Fruit fly (Drosophila melanogaster) whole organism, embryonic: Measurements from ENCODE around the gene CG6000.

Source experiments
- Ada2b ChIP-seq: fragments of 200-800 bp; sonication (Bioruptor generic); IDR thresholded peaks from 2 replicates; pipeline ENCODE4 v1.3.6; 2022; ENCODE audit warnings: missing biosample characterization, missing genetic modification characterization
- CG12659 ChIP-seq: fragments of 200-800 bp; sonication (Bioruptor generic); optimal IDR thresholded peaks from 3 replicates; lab custom pipeline; 2017; ENCODE audit warnings: mild to moderate bottlenecking, missing biosample characterization, missing genetic modification reagents, missing genetic modification characterization
- CG12769 ChIP-seq: fragments of 200-800 bp; sonication (Bioruptor generic); optimal IDR thresholded peaks from 2 replicates; lab custom pipeline; 2019; ENCODE audit warnings: missing biosample characterization, mild to moderate bottlenecking, missing genetic modification characterization, moderate library complexity
- CG15269 ChIP-seq: fragments of 200-800 bp; sonication (Bioruptor generic); optimal IDR thresholded peaks from 2 replicates; lab custom pipeline; 2018; ENCODE audit warnings: missing biosample characterization, mild to moderate bottlenecking, missing genetic modification characterization, moderate library complexity
- CG16815 ChIP-seq: fragments of 200-800 bp; sonication (Bioruptor generic); optimal IDR thresholded peaks from 3 replicates; lab custom pipeline; 2017; ENCODE audit warnings: missing biosample characterization, mild to moderate bottlenecking, missing genetic modification characterization
- CG17359 ChIP-seq: fragments of 200-800 bp; sonication (Bioruptor generic); optimal IDR thresholded peaks from 3 replicates; lab custom pipeline; 2018; ENCODE audit warnings: missing biosample characterization, mild to moderate bottlenecking, missing genetic modification characterization, moderate library complexity
- CG1792 ChIP-seq: fragments of 200-800 bp; sonication (Bioruptor generic); optimal IDR thresholded peaks from 2 replicates; lab custom pipeline; 2016; ENCODE audit warnings: missing biosample characterization, missing genetic modification characterization
- CG30403 ChIP-seq: fragments of 200-800 bp; sonication (Bioruptor generic); optimal IDR thresholded peaks from 3 replicates; lab custom pipeline; 2016; ENCODE audit warnings: missing biosample characterization, missing genetic modification characterization
- CG31365 ChIP-seq: fragments of 200-800 bp; sonication (Bioruptor generic); optimal IDR thresholded peaks from 2 replicates; lab custom pipeline; 2018; ENCODE audit warnings: missing biosample characterization, mild to moderate bottlenecking, missing genetic modification characterization
- CG31388 ChIP-seq: fragments of 200-800 bp; sonication (Bioruptor generic); optimal IDR thresholded peaks from 2 replicates; lab custom pipeline; 2016; ENCODE audit warnings: missing biosample characterization, missing genetic modification characterization
- CG32772 ChIP-seq: fragments of 200-800 bp; sonication (Bioruptor generic); IDR thresholded peaks from 2 replicates; pipeline ENCODE4 v1.3.6; 2022; ENCODE audit warnings: missing biosample characterization, missing genetic modification characterization
- CG34376 ChIP-seq: fragments of 200-800 bp; sonication (Bioruptor generic); optimal IDR thresholded peaks from 2 replicates; lab custom pipeline; 2018; ENCODE audit warnings: missing biosample characterization, mild to moderate bottlenecking, missing genetic modification characterization
- CG3726 ChIP-seq: fragments of 200-800 bp; sonication (Bioruptor generic); IDR thresholded peaks from 3 replicates; pipeline ENCODE4, ENCODE4 v1.3.6; 2022; ENCODE audit warnings: missing biosample characterization, missing genetic modification characterization
- CG4820 ChIP-seq: fragments of 200-800 bp; sonication (Bioruptor generic); optimal IDR thresholded peaks from 3 replicates; lab custom pipeline; 2016; ENCODE audit warnings: missing biosample characterization, missing genetic modification characterization
- CG7372 ChIP-seq: fragments of 200-800 bp; sonication (Bioruptor generic); IDR thresholded peaks from 2 replicates; pipeline ENCODE4 v1.3.6; 2022; ENCODE audit warnings: missing biosample characterization, missing genetic modification characterization
- CG7786 ChIP-seq: fragments of 200-800 bp; sonication (Bioruptor generic); optimal IDR thresholded peaks from 2 replicates; lab custom pipeline; 2016; ENCODE audit warnings: missing biosample characterization, missing genetic modification characterization
- CG7839 ChIP-seq: fragments of 200-800 bp; sonication (Bioruptor generic); optimal IDR thresholded peaks from 3 replicates; lab custom pipeline; 2018; ENCODE audit warnings: missing biosample characterization, mild to moderate bottlenecking, missing genetic modification characterization, moderate library complexity
- CG8478 ChIP-seq: fragments of >200 bp; optimal IDR thresholded peaks from 2 replicates; lab custom pipeline; 2018
- Dad ChIP-seq: fragments of 200-800 bp; sonication (Bioruptor generic); optimal IDR thresholded peaks from 3 replicates; lab custom pipeline; 2016; ENCODE audit warnings: missing biosample characterization, missing genetic modification characterization
- E2f1 ChIP-seq: fragments of 200-800 bp; sonication (Bioruptor generic); IDR thresholded peaks from 2 replicates; pipeline ENCODE4 v1.3.6; 2022; ENCODE audit warnings: missing biosample characterization, missing genetic modification characterization
- Hmr ChIP-seq: fragments of 200-800 bp; sonication (Bioruptor generic); optimal IDR thresholded peaks from 3 replicates; lab custom pipeline; 2017; ENCODE audit warnings: mild to moderate bottlenecking, missing biosample characterization, missing genetic modification reagents, missing genetic modification characterization
- Lpt ChIP-seq: fragments of >200 bp; optimal IDR thresholded peaks from 2 replicates; lab custom pipeline; 2018; ENCODE audit warnings: missing biosample characterization, missing genetic modification characterization
- MESR4 ChIP-seq: fragments of 200-800 bp; sonication (Bioruptor generic); optimal IDR thresholded peaks from 2 replicates; lab custom pipeline; 2018; ENCODE audit warnings: missing biosample characterization, mild to moderate bottlenecking, missing genetic modification characterization, moderate library complexity
- Max ChIP-seq: fragments of 200-800 bp; sonication (Bioruptor generic); optimal IDR thresholded peaks from 2 replicates; lab custom pipeline; 2016; ENCODE audit warnings: missing biosample characterization, mild to moderate bottlenecking, missing genetic modification characterization
- NC2α ChIP-seq: fragments of 200-800 bp; sonication (Bioruptor generic); optimal IDR thresholded peaks from 2 replicates; lab custom pipeline; 2016; ENCODE audit warnings: missing biosample characterization, missing genetic modification characterization
- NfI ChIP-seq: fragments of 200-800 bp; sonication (Bioruptor generic); optimal IDR thresholded peaks from 3 replicates; lab custom pipeline; 2018; ENCODE audit warnings: missing biosample characterization, mild to moderate bottlenecking, missing genetic modification characterization, moderate library complexity
- Spps ChIP-seq: fragments of 200-800 bp; sonication (Bioruptor generic); optimal IDR thresholded peaks from 2 replicates; lab custom pipeline; 2018; ENCODE audit warnings: missing biosample characterization, mild to moderate bottlenecking, missing genetic modification characterization
- amos ChIP-seq: fragments of 200-800 bp; sonication (Bioruptor generic); IDR thresholded peaks from 2 replicates; pipeline ENCODE4 v1.3.6; 2022; ENCODE audit warnings: missing biosample characterization, missing genetic modification characterization; ENCODE audit not compliant: partially characterized antibody
- bcd ChIP-seq: fragments of 200-800 bp; sonication (Bioruptor generic); optimal IDR thresholded peaks from 2 replicates; lab custom pipeline; 2017; ENCODE audit warnings: missing biosample characterization, mild to moderate bottlenecking, missing genetic modification characterization
- btn ChIP-seq: fragments of 200-800 bp; sonication (Bioruptor generic); optimal IDR thresholded peaks from 2 replicates; lab custom pipeline; 2016; ENCODE audit warnings: missing biosample characterization, missing genetic modification characterization
- cad ChIP-seq: fragments of >200 bp; optimal IDR thresholded peaks from 2 replicates; lab custom pipeline; 2017; ENCODE audit warnings: missing biosample characterization, missing genetic modification characterization
- corto ChIP-seq: fragments of 200-800 bp; sonication (Bioruptor generic); optimal IDR thresholded peaks from 2 replicates; lab custom pipeline; 2016; ENCODE audit warnings: missing biosample characterization, mild to moderate bottlenecking, missing genetic modification characterization, moderate library complexity
- danr ChIP-seq: fragments of 200-800 bp; sonication (Bioruptor generic); IDR thresholded peaks from 2 replicates; pipeline ENCODE4 v1.3.6; 2022; ENCODE audit warnings: missing biosample characterization, missing genetic modification characterization
- dati ChIP-seq: fragments of 200-800 bp; sonication (Bioruptor generic); IDR thresholded peaks from 2 replicates; pipeline ENCODE4 v1.3.6; 2022; ENCODE audit warnings: missing biosample characterization, missing genetic modification characterization
- dysf ChIP-seq: fragments of 200-800 bp; sonication (Bioruptor generic); IDR thresholded peaks from 3 replicates; pipeline ENCODE4 v1.3.6; 2022; ENCODE audit warnings: missing biosample characterization, missing genetic modification characterization
- ewg ChIP-seq: fragments of 200-800 bp; sonication (Bioruptor generic); optimal IDR thresholded peaks from 3 replicates; lab custom pipeline; 2017; ENCODE audit warnings: mild to moderate bottlenecking, missing biosample characterization, missing genetic modification reagents, missing genetic modification characterization
- hbn ChIP-seq: fragments of 200-800 bp; sonication (Bioruptor generic); IDR thresholded peaks from 2 replicates; pipeline ENCODE4 v1.3.6; 2022; ENCODE audit warnings: missing biosample characterization, missing genetic modification characterization; ENCODE audit not compliant: partially characterized antibody
- mirr ChIP-seq: fragments of 200-800 bp; sonication (Bioruptor generic); optimal IDR thresholded peaks from 3 replicates; lab custom pipeline; 2018; ENCODE audit warnings: missing biosample characterization, mild to moderate bottlenecking, missing genetic modification characterization
- oc ChIP-seq: fragments of 200-800 bp; sonication (Bioruptor generic); optimal IDR thresholded peaks from 2 replicates; lab custom pipeline; 2018; ENCODE audit warnings: missing biosample characterization, mild to moderate bottlenecking, missing genetic modification characterization, moderate library complexity
- pfk ChIP-seq: fragments of 200-800 bp; sonication (Bioruptor generic); optimal IDR thresholded peaks from 2 replicates; lab custom pipeline; 2018; ENCODE audit warnings: missing biosample characterization, mild to moderate bottlenecking, missing genetic modification characterization, moderate library complexity
- repo ChIP-seq: fragments of 200-800 bp; sonication (Bioruptor generic); optimal IDR thresholded peaks from 2 replicates; lab custom pipeline; 2016; ENCODE audit warnings: missing biosample characterization, missing genetic modification characterization
- rib ChIP-seq: fragments of 200-800 bp; sonication (Bioruptor generic); IDR thresholded peaks from 2 replicates; pipeline ENCODE4 v1.3.6; 2022; ENCODE audit warnings: missing biosample characterization, missing genetic modification characterization
- row ChIP-seq: fragments of 200-800 bp; sonication (Bioruptor generic); IDR thresholded peaks from 3 replicates; pipeline ENCODE4 v1.3.6; 2022; ENCODE audit warnings: missing biosample characterization, missing genetic modification characterization
- run ChIP-seq: fragments of 200-800 bp; sonication (Bioruptor generic); optimal IDR thresholded peaks from 3 replicates; lab custom pipeline; 2018; ENCODE audit warnings: missing biosample characterization, mild to moderate bottlenecking, missing genetic modification characterization
- salm ChIP-seq: fragments of 200-800 bp; sonication (Bioruptor generic); optimal IDR thresholded peaks from 2 replicates; lab custom pipeline; 2018; ENCODE audit warnings: missing biosample characterization, mild to moderate bottlenecking, missing genetic modification characterization
- sens ChIP-seq: fragments of 200-800 bp; sonication (Bioruptor generic); peaks from one replicate; lab custom pipeline; 2016; ENCODE audit warnings: missing biosample characterization, missing genetic modification characterization
- shn ChIP-seq: fragments of 200-800 bp; sonication (Bioruptor generic); optimal IDR thresholded peaks from 3 replicates; lab custom pipeline; 2016; ENCODE audit warnings: missing biosample characterization, missing genetic modification characterization
- sisA ChIP-seq: fragments of 200-800 bp; sonication (Bioruptor generic); IDR thresholded peaks from 2 replicates; pipeline ENCODE4 v1.3.6; 2022; ENCODE audit warnings: missing biosample characterization, missing genetic modification characterization
- stwl ChIP-seq: fragments of 200-800 bp; sonication (Bioruptor generic); optimal IDR thresholded peaks from 3 replicates; lab custom pipeline; 2018; ENCODE audit warnings: missing biosample characterization, mild to moderate bottlenecking, missing genetic modification characterization, moderate library complexity
- tio ChIP-seq: fragments of 200-800 bp; sonication (Bioruptor generic); optimal IDR thresholded peaks from 2 replicates; lab custom pipeline; 2017; ENCODE audit warnings: missing biosample characterization, missing genetic modification characterization, inconsistent platforms
- toy ChIP-seq: fragments of 200-800 bp; sonication (Bioruptor generic); IDR thresholded peaks from 2 replicates; pipeline ENCODE4 v1.3.6; 2022; ENCODE audit warnings: missing biosample characterization, missing genetic modification characterization

Gene CG6000

dm6 chr3R:24006449-24007159 is 47.6 kb upstream of the CG6000 start (continued):
- TF ChIP-seq CG34376 (GFP tag; lab: Kevin White, UChicago) (peak; percentile 50), CG32772 (GFP tag; lab: Robert Waterston, UW) (0 out of 2 replicates have a peak, but pooled peaks have one; percentile 29), CG31388 (GFP tag; lab: Kevin White, UChicago) (no peak), shn (GFP tag; lab: Kevin White, UChicago) (no peak), CG7372 (GFP tag; lab: Robert Waterston, UW) (no peak), stwl (tag; lab: Kevin White, UChicago) (no peak), CG15269 (tag; lab: Kevin White, UChicago) (no peak), Dad (GFP tag; lab: Kevin White, UChicago) (no peak), MESR4 (GFP tag; lab: Kevin White, UChicago) (no peak), dysf (peak; percentile 43; the same call in 1 of the 3 replicates), amos (no peak), cad (GFP tag; lab: Kevin White, UChicago) (no peak), repo (no peak), oc (no peak), salm (no peak), rib (GFP tag; lab: Robert Waterston, UW) (no peak), CG8478 (lab: Kevin White, UChicago) (no peak), Ada2b (GFP tag; lab: Robert Waterston, UW) (no peak), CG7839 (tag; lab: Kevin White, UChicago) (peak; percentile 3), CG4820 (GFP tag; lab: Kevin White, UChicago) (no peak), mirr (GFP tag; lab: Kevin White, UChicago) (peak; percentile 46), Max (GFP tag; lab: Kevin White, UChicago) (no peak), CG12769 (tag; lab: Kevin White, UChicago) (peak; percentile 2), Lpt (GFP tag; lab: Kevin White, UChicago) (no peak), CG30403 (GFP tag; lab: Kevin White, UChicago) (no peak), row (GFP tag; lab: Robert Waterston, UW) (peak; percentile 94), CG7786 (GFP tag; lab: Kevin White, UChicago) (no peak), corto (no peak), dati (GFP tag; lab: Robert Waterston, UW) (no peak), CG17359 (tag; lab: Kevin White, UChicago) (no peak), CG12659 (peak; percentile 26), CG1792 (GFP tag; lab: Kevin White, UChicago) (no peak), E2f1 (GFP tag; lab: Robert Waterston, UW) (peak; percentile 26; the same call in 1 of the 2 replicates), bcd (GFP tag; lab: Kevin White, UChicago) (no peak), NC2α (GFP tag; lab: Kevin White, UChicago) (no peak), ewg (no peak), sens (GFP tag; lab: Kevin White, UChicago) (peak; percentile 82), toy (GFP tag; lab: Robert Waterston, UW) (no peak), NfI (GFP tag; lab: Kevin White, UChicago) (no peak), CG31365 (tag; lab: Kevin White, UChicago) (peak; percentile 20), run (no peak), tio (no peak), Spps (no peak), hbn (GFP tag; lab: Robert Waterston, UW) (no peak), danr (no peak), CG3726 (GFP tag; lab: Robert Waterston, UW) (no peak), sisA (no peak), pfk (GFP tag; lab: Kevin White, UChicago) (no peak), CG16815 (GFP tag; lab: Kevin White, UChicago) (no peak), btn (GFP tag; lab: Kevin White, UChicago) (no peak), Hmr (GFP tag; lab: Kevin White, UChicago) (no peak)
